Worm (Caenorhabditis elegans): Measurements from ENCODE around the gene prcc-1.

ce11 chrIV:13080861-13081260 lies 12.7 kb downstream of the prcc-1 start:
- TF ChIP-seq ama-1 (optimal IDR thresholded peaks at IDR 0.05) = no peak
- TF ChIP-seq pha-4 (tag; optimal IDR thresholded peaks at IDR 0.05) = no peak
- TF ChIP-seq ets-4 (tag; optimal IDR thresholded peaks at IDR 0.05) = no peak
- no peak for TF ChIP-seq lin-11 (tag; optimal IDR thresholded peaks at IDR 0.05)
- no peak for TF ChIP-seq sox-2 (GFP tag; IDR thresholded peaks at IDR 0.05)
- TF ChIP-seq fax-1 (tag; optimal IDR thresholded peaks at IDR 0.05) = no peak
- no peak for TF ChIP-seq dmd-4 (tag; optimal IDR thresholded peaks at IDR 0.05; ENCODE audit: borderline replicate concordance)
- TF ChIP-seq elt-2 (tag; optimal IDR thresholded peaks at IDR 0.05) = no peak
- no peak for TF ChIP-seq C38D4.7 (GFP tag; optimal IDR thresholded peaks at IDR 0.05)
